Worm (Caenorhabditis elegans) whole organism, young adult: Measurements from ENCODE around the gene F10E9.4.

Experiments
- Y67H2A.10 ChIP-seq: fragments of 200-800 bp; sonication (Bioruptor generic); conservative IDR thresholded peaks from 2 replicates; pipeline ENCODE4 v1.3.6; 2022; ENCODE audit warnings: missing genetic modification reagents, missing genetic modification characterization, missing compliant biosample characterization
- Y79H2A.3 ChIP-seq: fragments of 200-800 bp; sonication (Bioruptor generic); conservative IDR thresholded peaks from 2 replicates; pipeline ENCODE4 v1.3.6; 2022; ENCODE audit warnings: missing genetic modification reagents, missing genetic modification characterization, missing compliant biosample characterization
- Y95B8A.8 ChIP-seq: fragments of 200-800 bp; sonication (Bioruptor generic); IDR thresholded peaks from 2 replicates; pipeline ENCODE4 v1.3.6; 2022; ENCODE audit warnings: missing genetic modification reagents, missing genetic modification characterization, missing compliant biosample characterization
- ceh-100 ChIP-seq: fragments of 200-800 bp; sonication (Bioruptor generic); IDR thresholded peaks from 2 replicates; pipeline ENCODE4 v1.3.6; 2022; ENCODE audit warnings: missing genetic modification reagents, missing genetic modification characterization, missing compliant biosample characterization
- ceh-79 ChIP-seq: sonication (generic microtip); optimal IDR thresholded peaks from 2 replicates; lab custom pipeline; 2017; ENCODE audit warnings: mild to moderate bottlenecking, missing genetic modification characterization, missing compliant biosample characterization
- gei-17 ChIP-seq: fragments of 200-800 bp; sonication (Bioruptor generic); optimal IDR thresholded peaks from 2 replicates; lab custom pipeline; 2018; ENCODE audit warnings: mild to moderate bottlenecking, missing genetic modification characterization, missing compliant biosample characterization
- hrde-1 ChIP-seq: sonication (generic microtip); optimal IDR thresholded peaks from 2 replicates; lab custom pipeline; 2016; ENCODE audit warnings: missing genetic modification characterization, mild to moderate bottlenecking, missing compliant biosample characterization, moderate library complexity, missing genotype, missing genetic modification reagents, borderline replicate concordance
- snpc-3.4 ChIP-seq: sonication (generic microtip); optimal IDR thresholded peaks from 2 replicates; lab custom pipeline; 2017; ENCODE audit warnings: missing genetic modification characterization, mild to moderate bottlenecking, missing compliant biosample characterization, antibody characterized with exemption, moderate library complexity, missing genotype, missing genetic modification reagents
- unc-62 ChIP-seq: fragments of 150-350 bp; optimal IDR thresholded peaks from 2 replicates; lab custom pipeline; 2014; ENCODE audit warnings: missing biosample characterization, missing genetic modification reagents, missing genetic modification characterization

- no peak for TF ChIP-seq gei-17 (GFP tag; lab: Kevin White, UChicago)
- TF ChIP-seq snpc-3.4 (tag; lab: Kevin White, UChicago): no peak
- no peak for TF ChIP-seq ceh-79 (tag; lab: Kevin White, UChicago)
- TF ChIP-seq Y67H2A.10 (GFP tag; lab: Robert Waterston, UW): no peak
- no peak for TF ChIP-seq Y95B8A.8 (GFP tag; lab: Robert Waterston, UW)
- no peak for TF ChIP-seq ceh-100
- TF ChIP-seq hrde-1 (tag; lab: Kevin White, UChicago): no peak
- TF ChIP-seq Y79H2A.3 (GFP tag; lab: Robert Waterston, UW): no peak
- no peak for TF ChIP-seq unc-62
Observed at ce11 chrIII:8303440-8303839, 4.9 kb upstream of the F10E9.4 start.
